Fruit fly (Drosophila melanogaster) S2 (cell line): ENCODE measurements around the gene CG33640.
A peak's percentile ranks its signal among the peaks of the same experiment; 100 is the strongest.

Source experiments
- CG8478 ChIP-seq: fragments of >200 bp; optimal IDR thresholded peaks from 2 replicates; lab custom pipeline; 2018
- CTCF ChIP-seq, 2 experiments: fragments of >200 bp; optimal IDR thresholded peaks; 2 replicates each; lab custom pipeline; 2018

Gene CG33640

dm6 chr2L:13521807-13522206, 5.8 kb upstream of the CG33640 start:
- no peak for TF ChIP-seq CTCF (optimal IDR thresholded peaks at IDR 0.05; lab: Kevin White, UChicago)
- TF ChIP-seq CG8478: no peak

DNA sequence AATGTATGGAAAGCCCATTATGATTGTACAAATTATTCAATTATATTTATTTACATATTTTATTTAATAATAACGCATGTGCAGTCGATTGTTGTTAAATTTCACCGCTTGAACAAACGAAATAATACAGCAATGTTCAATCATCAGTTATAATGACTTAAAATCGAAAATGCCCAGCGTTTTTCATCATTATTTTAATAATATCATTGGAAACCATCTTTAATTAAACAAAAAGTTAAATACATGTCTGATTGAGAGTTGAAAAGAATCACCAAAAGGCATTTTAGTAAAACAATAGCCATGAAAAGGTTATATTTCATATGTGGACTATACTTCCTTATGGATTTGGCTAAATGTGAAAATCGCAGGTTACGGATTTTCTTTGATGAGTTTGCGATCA, 1.1 kb downstream of the CG33640 start, which contains the start of gene CG33641:
Gene CG33641, plus strand, starts transcription at position 301 of the 400 bp plus-strand sequence.
- TF ChIP-seq CTCF (optimal IDR thresholded peaks at IDR 0.05; lab: Kevin White, UChicago) (no peak), CG8478 (no peak)

dm6 chr2L:13529675-13530074, 2.0 kb downstream of the CG33640 start, which contains the start of gene CG33642:
Gene CG33642 (plus strand): TSS chr2L:13529975.
- TF ChIP-seq CTCF (optimal IDR thresholded peaks at IDR 0.05; lab: Kevin White, UChicago): no peak
- no peak for TF ChIP-seq CG8478

dm6 chr2L:13530774-13531173, 3.1 kb downstream of the CG33640 start, which contains the start of gene CG33643:
Gene CG33643 (plus strand): TSS chr2L:13531074.
- TF ChIP-seq CG8478 (no peak), CTCF (optimal IDR thresholded peaks at IDR 0.05; lab: Kevin White, UChicago) (no peak)

DNA sequence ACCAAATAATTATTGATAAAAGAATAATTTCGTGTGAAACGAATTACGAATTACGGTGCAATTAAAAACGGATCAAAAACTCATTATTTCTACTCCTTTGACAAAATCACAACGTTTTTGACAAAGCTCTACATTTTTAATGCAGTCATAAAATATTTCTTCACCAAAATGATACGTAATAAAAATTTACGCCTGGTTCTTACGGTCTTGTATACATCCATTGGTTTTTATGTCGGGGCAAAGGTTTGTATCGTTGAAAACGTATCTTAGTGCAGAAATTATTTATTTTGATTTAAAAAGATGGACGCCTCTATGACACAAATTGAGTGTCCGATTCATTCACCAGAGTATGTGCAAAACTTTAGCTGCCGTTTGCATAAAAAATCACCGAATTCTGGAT, 4.1 kb downstream of the CG33640 start, which contains the start of gene CG33644:
Gene CG33644, plus strand, starts transcription at position 301 of the 400 bp plus-strand sequence.
- TF ChIP-seq CG8478 (no peak), CTCF (optimal IDR thresholded peaks at IDR 0.05; lab: Kevin White, UChicago) (no peak)

DNA sequence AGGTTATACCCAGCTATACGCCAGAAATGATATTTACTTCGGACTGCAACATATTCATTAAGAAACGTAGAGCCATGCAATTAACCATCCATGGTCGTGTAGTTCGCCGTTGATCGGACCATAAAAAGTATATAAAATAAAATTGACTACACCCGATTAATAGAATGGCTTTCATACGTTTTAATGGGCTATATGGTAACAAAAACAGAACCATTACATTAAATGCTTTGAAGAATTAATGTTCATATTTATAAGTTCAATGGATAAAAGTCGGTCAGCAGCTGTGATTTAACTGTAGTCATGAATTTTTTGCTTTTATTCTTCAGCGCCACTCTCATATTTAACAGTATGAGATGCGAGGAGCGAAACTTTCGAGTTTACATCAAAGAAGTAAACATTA, 4.9 kb downstream of the CG33640 start, which contains the start of gene CG33645:
Gene CG33645, plus strand, starts transcription at position 301 of the 400 bp plus-strand sequence.
- no peak for TF ChIP-seq CTCF (optimal IDR thresholded peaks at IDR 0.05; lab: Kevin White, UChicago)
- no peak for TF ChIP-seq CG8478

dm6 chr2L:13535678-13536077, 8.0 kb downstream of the CG33640 start, which contains the start of gene CG15638:
Gene CG15638 (minus strand): TSS chr2L:13535778.
- TF ChIP-seq CG8478 (no peak), CTCF (optimal IDR thresholded peaks at IDR 0.05; lab: Kevin White, UChicago) (no peak)

dm6 chr2L:13540704-13541103, 13.1 kb downstream of the CG33640 start, which contains the start of gene CG16852:
Gene CG16852 (plus strand): TSS chr2L:13540751.
- TF ChIP-seq CTCF (optimal IDR thresholded peaks at IDR 0.05; lab: Kevin White, UChicago) (peak; percentile 76 to 78), CG8478 (no peak)

dm6 chr2L:13541968-13542367, 14.3 kb downstream of the CG33640 start, which contains the start of gene CG16853:
Gene CG16853 (plus strand): TSS chr2L:13542268.
- TF ChIP-seq CG8478 (no peak), CTCF (optimal IDR thresholded peaks at IDR 0.05; lab: Kevin White, UChicago) (no peak)

dm6 chr2L:13542476-13542875, 14.8 kb downstream of the CG33640 start, which contains the start of gene CG9263:
Gene CG9263 (minus strand): TSS chr2L:13542576.
- TF ChIP-seq CG8478: no peak
- TF ChIP-seq CTCF (optimal IDR thresholded peaks at IDR 0.05; lab: Kevin White, UChicago): no peak

DNA sequence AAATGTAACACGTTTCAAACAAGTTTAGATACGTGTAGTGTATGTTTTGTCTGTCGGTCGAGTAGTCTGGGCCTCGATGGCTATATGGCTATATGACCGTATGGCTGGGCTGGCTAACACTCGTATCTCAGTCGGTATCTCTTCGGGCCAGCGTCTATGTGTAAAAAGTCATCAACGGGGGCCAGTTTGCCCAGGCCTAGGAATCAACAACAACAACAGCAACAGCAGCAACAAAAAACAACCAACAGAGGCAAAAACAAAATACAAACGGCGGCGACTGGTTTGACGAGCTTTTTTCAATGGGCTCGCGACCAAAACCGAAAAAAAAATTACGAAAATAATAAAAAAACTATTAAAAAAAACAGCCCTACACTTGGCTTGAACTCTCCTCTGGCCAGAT, 18.0 kb downstream of the CG33640 start:
- TF ChIP-seq CG8478 (no peak), CTCF (optimal IDR thresholded peaks at IDR 0.05; lab: Kevin White, UChicago) (no peak)

dm6 chr2L:13547738-13548726, 20.4 kb downstream of the CG33640 start:
- no peak for TF ChIP-seq CG8478
- TF ChIP-seq CTCF (optimal IDR thresholded peaks at IDR 0.05; lab: Kevin White, UChicago): no peak

DNA sequence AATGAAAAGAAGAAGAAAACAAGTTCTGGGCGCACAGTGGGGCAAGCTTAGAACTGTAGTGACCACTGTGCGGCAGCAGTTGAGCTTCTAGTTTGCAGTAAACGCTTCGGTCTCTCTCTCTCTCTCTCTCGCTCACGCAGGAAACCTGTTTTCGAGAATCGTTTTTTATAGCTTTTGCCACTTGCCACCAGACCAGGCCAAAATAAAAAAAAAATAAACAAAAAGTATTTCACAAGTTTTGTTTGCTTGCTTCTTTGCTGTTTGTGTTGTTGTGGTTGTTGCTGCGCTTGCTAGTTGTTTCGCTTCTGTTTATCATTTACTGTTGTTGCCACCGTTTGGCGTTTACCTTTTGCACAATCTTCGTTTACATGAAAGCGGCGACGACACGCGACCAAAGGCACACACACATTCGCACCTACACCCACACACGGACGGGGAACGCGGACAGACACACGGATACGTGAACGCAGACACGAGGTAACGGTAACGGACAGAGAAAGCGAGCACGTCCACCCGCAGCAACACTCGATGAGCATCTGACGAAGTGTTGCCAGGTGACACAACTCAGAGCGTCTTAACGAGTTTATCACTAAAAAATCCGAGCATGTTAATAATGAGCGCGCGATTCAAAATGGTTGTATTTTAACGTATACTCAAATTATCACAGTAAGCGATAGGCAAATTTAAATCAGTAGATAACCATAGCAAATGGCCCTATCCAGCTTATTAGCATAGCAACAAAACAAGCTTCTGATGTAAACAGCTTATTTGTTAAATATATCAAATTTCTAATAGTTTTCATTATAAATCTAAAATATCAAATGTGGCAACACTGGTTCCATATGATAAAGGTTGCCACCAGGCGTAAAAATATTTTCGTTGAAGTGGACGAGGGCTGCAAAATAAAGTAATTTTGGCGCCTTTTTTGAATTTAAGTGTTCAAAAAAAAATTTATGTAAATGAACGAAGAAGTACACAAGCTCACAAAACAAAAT, 21.4 kb downstream of the CG33640 start, which contains the start of gene B4:
Gene B4, minus strand, starts transcription at position 543 of the 995 bp plus-strand sequence.
- TF ChIP-seq CTCF (optimal IDR thresholded peaks at IDR 0.05; lab: Kevin White, UChicago) (no peak), CG8478 (no peak)

dm6 chr2L:13549973-13550458, 22.4 kb downstream of the CG33640 start, which contains the start of gene kuz:
Gene kuz (plus strand): TSS chr2L:13550139.
- TF ChIP-seq CG8478 (no peak), CTCF (optimal IDR thresholded peaks at IDR 0.05; lab: Kevin White, UChicago) (no peak)
